Worm (Caenorhabditis elegans) whole organism, L3 larva: ENCODE measurements around the gene ell-1.
"Not testable (repeated sequence)": the region's sequence is repeated elsewhere in the genome, so short reads cannot be mapped to it uniquely, and the experiment has no call there.

Experiments
- ZK546.5 ChIP-seq: sonication (generic microtip); optimal IDR thresholded peaks from 2 replicates; lab custom pipeline; 2017; ENCODE audit warnings: missing biosample characterization, missing genetic modification characterization
- aly-2 ChIP-seq: fragments of 150-350 bp; optimal IDR thresholded peaks from 2 replicates; lab custom pipeline; 2014; ENCODE audit warnings: missing biosample characterization, missing genetic modification characterization
- ama-1 ChIP-seq: fragments of 150-350 bp; optimal IDR thresholded peaks from 2 replicates; lab custom pipeline; 2018
- ceh-16 ChIP-seq: sonication (generic microtip); optimal IDR thresholded peaks from 2 replicates; lab custom pipeline; 2017; ENCODE audit warnings: missing biosample characterization, missing genetic modification characterization
- ceh-28 ChIP-seq: fragments of 150-350 bp; optimal IDR thresholded peaks from 2 replicates; lab custom pipeline; 2014; ENCODE audit warnings: missing biosample characterization, missing genetic modification reagents, missing genetic modification characterization
- ceh-82 ChIP-seq: fragments of 150-350 bp; optimal IDR thresholded peaks from 2 replicates; lab custom pipeline; 2014; ENCODE audit warnings: missing biosample characterization, missing genetic modification characterization
- egl-27 ChIP-seq: sonication (generic microtip); optimal IDR thresholded peaks from 4 replicates; lab custom pipeline; 2017; ENCODE audit warnings: missing biosample characterization, missing genetic modification reagents, missing genetic modification characterization
- egl-5 ChIP-seq: fragments of 150-350 bp; optimal IDR thresholded peaks from 2 replicates; lab custom pipeline; 2017; ENCODE audit warnings: missing biosample characterization, missing genetic modification reagents, missing genetic modification characterization, inconsistent platforms
- elt-1 ChIP-seq: fragments of 150-350 bp; optimal IDR thresholded peaks from 2 replicates; lab custom pipeline; 2014; ENCODE audit warnings: missing biosample characterization, missing genetic modification characterization
- elt-2 ChIP-seq: sonication (generic microtip); optimal IDR thresholded peaks from 2 replicates; lab custom pipeline; 2016; ENCODE audit warnings: missing genetic modification reagents, mild to moderate bottlenecking, missing genetic modification characterization, missing compliant biosample characterization
- elt-3 ChIP-seq, 3 experiments: fragments of 150-350 bp in 1 of 3; sonication (generic microtip) in 2 of 3; optimal IDR thresholded peaks; 2 replicates in 2 of 3; 4 replicates in 1 of 3; lab custom pipeline; 2014 to 2017; ENCODE audit warnings: missing biosample characterization in 3 of 3, missing genetic modification characterization in 3 of 3
- fkh-10 ChIP-seq: sonication (generic microtip); optimal IDR thresholded peaks from 2 replicates; lab custom pipeline; 2017; ENCODE audit warnings: missing biosample characterization, missing genetic modification reagents, missing genetic modification characterization
- fos-1 ChIP-seq: fragments of 150-350 bp; optimal IDR thresholded peaks from 2 replicates; lab custom pipeline; 2014; ENCODE audit warnings: missing biosample characterization, missing genetic modification characterization
- hmg-11 ChIP-seq: sonication (generic microtip); optimal IDR thresholded peaks from 2 replicates; lab custom pipeline; 2016; ENCODE audit warnings: missing genetic modification characterization, missing compliant biosample characterization
- jun-1 ChIP-seq: fragments of 150-350 bp; optimal IDR thresholded peaks from 2 replicates; lab custom pipeline; 2014; ENCODE audit warnings: missing biosample characterization, missing genetic modification reagents, missing genetic modification characterization
- lin-15B ChIP-seq: fragments of 150-350 bp; optimal IDR thresholded peaks from 2 replicates; lab custom pipeline; 2014; ENCODE audit warnings: missing biosample characterization, missing genetic modification characterization
- mml-1 ChIP-seq: fragments of 150-350 bp; sonication (generic microtip); optimal IDR thresholded peaks from 3 replicates; lab custom pipeline; 2014; ENCODE audit warnings: missing biosample characterization, missing genetic modification characterization
- nfya-1 ChIP-seq: sonication (generic microtip); optimal IDR thresholded peaks from 2 replicates; lab custom pipeline; 2017; ENCODE audit warnings: missing genetic modification characterization, mild to moderate bottlenecking, missing compliant biosample characterization, antibody characterized with exemption, moderate library complexity; ENCODE audit not compliant: insufficient read depth
- nhr-11 ChIP-seq: fragments of 150-350 bp; optimal IDR thresholded peaks from 2 replicates; lab custom pipeline; 2014; ENCODE audit warnings: missing biosample characterization, missing genetic modification characterization
- nhr-12 ChIP-seq: fragments of 150-350 bp; optimal IDR thresholded peaks from 2 replicates; lab custom pipeline; 2014; ENCODE audit warnings: missing biosample characterization, missing genetic modification characterization
- nhr-237 ChIP-seq: fragments of 150-350 bp; optimal IDR thresholded peaks from 2 replicates; lab custom pipeline; 2014; ENCODE audit warnings: missing biosample characterization, missing genetic modification characterization
- nhr-25 ChIP-seq: sonication (generic microtip); optimal IDR thresholded peaks from 2 replicates; lab custom pipeline; 2017; ENCODE audit warnings: missing biosample characterization, missing genetic modification characterization
- nhr-28 ChIP-seq: fragments of 150-350 bp; optimal IDR thresholded peaks from 2 replicates; lab custom pipeline; 2014; ENCODE audit warnings: missing biosample characterization, missing genetic modification characterization
- nhr-67 ChIP-seq: fragments of 150-350 bp; optimal IDR thresholded peaks from 2 replicates; lab custom pipeline; 2014; ENCODE audit warnings: missing biosample characterization, missing genetic modification characterization
- nhr-76 ChIP-seq: fragments of 150-350 bp; sonication (generic microtip); optimal IDR thresholded peaks from 5 replicates; lab custom pipeline; 2014; ENCODE audit warnings: missing biosample characterization, missing genetic modification characterization
- pha-4 ChIP-seq: fragments of 150-350 bp; optimal IDR thresholded peaks from 2 replicates; lab custom pipeline; 2014; ENCODE audit warnings: missing biosample characterization, missing genetic modification reagents, missing genetic modification characterization
- pqm-1 ChIP-seq: fragments of 150-350 bp; optimal IDR thresholded peaks from 2 replicates; lab custom pipeline; 2017; ENCODE audit warnings: missing biosample characterization, missing genetic modification characterization, inconsistent platforms
- sea-2 ChIP-seq: fragments of 150-350 bp; sonication (generic microtip); optimal IDR thresholded peaks from 4 replicates; lab custom pipeline; 2014; ENCODE audit warnings: missing biosample characterization, missing genetic modification reagents, missing genetic modification characterization
- skn-1 ChIP-seq: fragments of 150-350 bp; optimal IDR thresholded peaks from 2 replicates; lab custom pipeline; 2014; ENCODE audit warnings: missing biosample characterization, missing genetic modification characterization
- snpc-4 ChIP-seq: fragments of 150-350 bp; optimal IDR thresholded peaks from 2 replicates; lab custom pipeline; 2014; ENCODE audit warnings: missing biosample characterization, missing genetic modification characterization
- unc-39 ChIP-seq: sonication (generic microtip); optimal IDR thresholded peaks from 4 replicates; lab custom pipeline; 2017; ENCODE audit warnings: missing biosample characterization, missing genetic modification characterization
- unc-62 ChIP-seq: fragments of 150-350 bp; sonication (generic microtip); optimal IDR thresholded peaks from 4 replicates; lab custom pipeline; 2014; ENCODE audit warnings: missing biosample characterization, missing genetic modification reagents, missing genetic modification characterization
- zag-1 ChIP-seq: fragments of 150-350 bp; optimal IDR thresholded peaks from 2 replicates; lab custom pipeline; 2014; ENCODE audit warnings: missing biosample characterization, missing genetic modification characterization
- ztf-4 ChIP-seq: fragments of 150-350 bp; optimal IDR thresholded peaks from 2 replicates; lab custom pipeline; 2014; ENCODE audit warnings: missing biosample characterization, missing genetic modification characterization

ell-1 gene

ce11 chrIV:4393942-4394460 is at the start of gene ell-1:
TSS of gene ell-1 (plus strand) at chrIV:4394410.
- peak; percentile 18 for TF ChIP-seq pha-4 (tag; lab: Kevin White, UChicago)
- no peak for TF ChIP-seq nhr-237 (tag; lab: Kevin White, UChicago)
- TF ChIP-seq ceh-28 = peak; percentile 4
- peak; percentile 3 for TF ChIP-seq nfya-1

- TF ChIP-seq egl-5 (tag; lab: Kevin White, UChicago) (no peak), nhr-237 (tag; lab: Kevin White, UChicago) (no peak), ceh-28 (no peak), fkh-10 (GFP tag; lab: Kevin White, UChicago) (no peak), zag-1 (tag; lab: Kevin White, UChicago) (no peak), elt-2 (tag; lab: Kevin White, UChicago) (no peak), fos-1 (tag; lab: Kevin White, UChicago) (no peak), nhr-67 (tag; lab: Kevin White, UChicago) (no peak), hmg-11 (no peak), nhr-12 (tag; lab: Kevin White, UChicago) (no peak), nhr-11 (tag; lab: Kevin White, UChicago) (no peak), egl-27 (tag; lab: Kevin White, UChicago) (no peak), nhr-28 (tag; lab: Kevin White, UChicago) (no peak), ceh-82 (tag; lab: Kevin White, UChicago) (no peak), lin-15B (tag; lab: Kevin White, UChicago) (no peak), pha-4 (tag; lab: Kevin White, UChicago) (no peak), elt-3 (tag; optimal IDR thresholded peaks at IDR 0.05; lab: Kevin White, UChicago) (no peak)
These were observed 49.4 kb upstream of the ell-1 start for ce11 chrIV:4344828-4345227.

- TF ChIP-seq nhr-76 (tag; lab: Kevin White, UChicago) = no peak
- no peak for TF ChIP-seq unc-39 (tag; lab: Kevin White, UChicago)
- no peak for TF ChIP-seq nhr-67 (tag; lab: Kevin White, UChicago)
- no peak for TF ChIP-seq pqm-1 (tag; lab: Kevin White, UChicago)
- TF ChIP-seq ceh-16 (tag; lab: Kevin White, UChicago) = no peak
- no peak for TF ChIP-seq elt-2 (tag; lab: Kevin White, UChicago)
- no peak for TF ChIP-seq aly-2 (tag; lab: Kevin White, UChicago)
- TF ChIP-seq fkh-10 (GFP tag; lab: Kevin White, UChicago) = no peak
- TF ChIP-seq ZK546.5 (tag; lab: Kevin White, UChicago) = no peak
- no peak for TF ChIP-seq unc-62 (GFP tag; lab: Kevin White, UChicago)
- no peak for TF ChIP-seq nhr-25 (tag; lab: Kevin White, UChicago)
- TF ChIP-seq nhr-12 (tag; lab: Kevin White, UChicago) = no peak
- TF ChIP-seq ztf-4 (tag; lab: Kevin White, UChicago) = no peak
- TF ChIP-seq snpc-4 (tag; lab: Kevin White, UChicago) = no peak
- TF ChIP-seq elt-1 = no peak
- TF ChIP-seq mml-1 = no peak
- no peak for TF ChIP-seq ceh-82 (tag; lab: Kevin White, UChicago)
- TF ChIP-seq skn-1 (tag; lab: Kevin White, UChicago) = no peak
- no peak for TF ChIP-seq jun-1 (tag; lab: Kevin White, UChicago)
- TF ChIP-seq, all 47 proteins: peak for 0
These were observed 47.7 kb upstream of the ell-1 start, which contains the start of gene oac-52 for ce11 chrIV:4346512-4346911. TSS of gene oac-52 (minus strand) at chrIV:4346612.

- TF ChIP-seq ama-1 (lab: Kevin White, UChicago) (peak; percentile 88), elt-1 (no peak)
These were observed 46.6 kb upstream of the ell-1 start for ce11 chrIV:4347578-4348003.

- not testable (repeated sequence) for TF ChIP-seq ceh-16 (tag; lab: Kevin White, UChicago); unc-62 (GFP tag; lab: Kevin White, UChicago); sea-2 (GFP tag; lab: Kevin White, UChicago)
These were observed 46.1 kb upstream of the ell-1 start, which contains the start of gene W03B1.5 for ce11 chrIV:4348146-4348545. TSS of gene W03B1.5 (plus strand) at chrIV:4348446.
